Worm (Caenorhabditis elegans) whole organism, L4 larva: ENCODE data around the gene sec-6.
A peak's percentile ranks its signal among the peaks of the same experiment; 100 is the strongest.

ENCODE experiments used
- F26F4.8 ChIP-seq: fragments of 200-800 bp; sonication (Bioruptor generic); conservative IDR thresholded peaks from 2 replicates; pipeline ENCODE4 v1.3.6; 2022; ENCODE audit warnings: missing genetic modification characterization, missing compliant biosample characterization
- F37D6.2 ChIP-seq: sonication (generic microtip); optimal IDR thresholded peaks from 2 replicates; lab custom pipeline; 2016; ENCODE audit warnings: mild to moderate bottlenecking, missing genetic modification characterization, missing compliant biosample characterization
- F44E2.7 ChIP-seq: fragments of 200-800 bp; sonication (Bioruptor generic); IDR thresholded peaks from 2 replicates; pipeline ENCODE4 v2.1.2; 2022; ENCODE audit warnings: missing genetic modification characterization, missing compliant biosample characterization
- T20F7.1 ChIP-seq: fragments of 200-800 bp; sonication (Bioruptor generic); optimal IDR thresholded peaks from 2 replicates; lab custom pipeline; 2018; ENCODE audit warnings: mild to moderate bottlenecking, missing genetic modification characterization, missing compliant biosample characterization
- Y105C5A.15 ChIP-seq: fragments of 200-800 bp; sonication (Bioruptor generic); IDR thresholded peaks from 2 replicates; pipeline ENCODE4 v1.3.6; 2022; ENCODE audit warnings: missing genetic modification characterization, missing compliant biosample characterization
- Y48G9A.11 ChIP-seq: fragments of 200-800 bp; sonication (Bioruptor generic); IDR thresholded peaks from 2 replicates; pipeline ENCODE4 v1.3.6; 2022; ENCODE audit warnings: missing genetic modification reagents, missing genetic modification characterization, missing compliant biosample characterization
- ama-1 ChIP-seq: fragments of 150-350 bp; optimal IDR thresholded peaks from 2 replicates; lab custom pipeline; 2014; ENCODE audit warnings: inconsistent platforms, mixed read lengths
- arid-1 ChIP-seq: fragments of 200-800 bp; sonication (Bioruptor generic); conservative IDR thresholded peaks from 2 replicates; pipeline ENCODE4 v1.3.6; 2022; ENCODE audit warnings: missing genetic modification reagents, missing genetic modification characterization, missing compliant biosample characterization
- ceh-20 ChIP-seq: fragments of 200-800 bp; sonication (Bioruptor generic); IDR thresholded peaks from 2 replicates; pipeline ENCODE4 v1.3.6; 2022; ENCODE audit warnings: missing genetic modification reagents, missing genetic modification characterization, missing compliant biosample characterization
- ceh-28 ChIP-seq: fragments of 150-350 bp; optimal IDR thresholded peaks from 2 replicates; lab custom pipeline; 2014; ENCODE audit warnings: missing biosample characterization, missing genetic modification reagents, missing genetic modification characterization
- ceh-32 ChIP-seq: sonication (generic microtip); optimal IDR thresholded peaks from 2 replicates; lab custom pipeline; 2016; ENCODE audit warnings: mild to moderate bottlenecking, missing genetic modification characterization, missing compliant biosample characterization; ENCODE audit not compliant: poor library complexity
- ceh-44 ChIP-seq: fragments of 200-800 bp; sonication (Bioruptor generic); IDR thresholded peaks from 2 replicates; pipeline ENCODE4 v1.3.6; 2022; ENCODE audit warnings: missing genetic modification reagents, missing genetic modification characterization, missing compliant biosample characterization
- ceh-82 ChIP-seq: sonication (generic microtip); optimal IDR thresholded peaks from 2 replicates; lab custom pipeline; 2017; ENCODE audit warnings: missing biosample characterization, missing genetic modification characterization
- daf-16 ChIP-seq, 3 experiments: sonication (generic microtip); optimal IDR thresholded peaks; 2 replicates each; lab custom pipeline; 2016 to 2017; ENCODE audit warnings: missing genetic modification characterization in 3 of 3, missing genetic modification reagents in 3 of 3, mild to moderate bottlenecking in 2 of 3, missing compliant biosample characterization in 2 of 3, missing biosample characterization in 1 of 3, moderate library complexity in 1 of 3
- daf-19 ChIP-seq: fragments of 200-800 bp; sonication (Bioruptor generic); conservative IDR thresholded peaks from 2 replicates; pipeline ENCODE4 v1.3.6; 2022; ENCODE audit warnings: missing genetic modification characterization, missing compliant biosample characterization
- daf-8 ChIP-seq: fragments of 200-800 bp; sonication (Bioruptor generic); IDR thresholded peaks from 2 replicates; pipeline ENCODE4 v1.3.6; 2022; ENCODE audit warnings: missing genetic modification characterization, missing compliant biosample characterization
- dmd-6 ChIP-seq: fragments of 200-800 bp; sonication (Bioruptor generic); IDR thresholded peaks from 2 replicates; pipeline ENCODE4 v1.3.6; 2022; ENCODE audit warnings: missing genetic modification reagents, missing genetic modification characterization, missing compliant biosample characterization
- dpl-1 ChIP-seq: fragments of 150-350 bp; optimal IDR thresholded peaks from 2 replicates; lab custom pipeline; 2014; ENCODE audit warnings: missing biosample characterization, missing genetic modification reagents, missing genetic modification characterization
- duxl-1 ChIP-seq: sonication (generic microtip); optimal IDR thresholded peaks from 2 replicates; lab custom pipeline; 2016; ENCODE audit warnings: mild to moderate bottlenecking, missing genetic modification characterization, moderate library complexity, missing compliant biosample characterization; ENCODE audit not compliant: poor library complexity
- egl-27 ChIP-seq: sonication (generic microtip); optimal IDR thresholded peaks from 3 replicates; lab custom pipeline; 2017; ENCODE audit warnings: missing biosample characterization, missing genetic modification reagents, missing genetic modification characterization
- fkh-10 ChIP-seq: fragments of 150-350 bp; optimal IDR thresholded peaks from 2 replicates; lab custom pipeline; 2014; ENCODE audit warnings: missing biosample characterization, missing genetic modification reagents, missing genetic modification characterization
- fos-1 ChIP-seq: fragments of 150-350 bp; optimal IDR thresholded peaks from 2 replicates; lab custom pipeline; 2014; ENCODE audit warnings: missing biosample characterization, missing genetic modification characterization
- hif-1 ChIP-seq, 2 experiments: sonication (generic microtip); optimal IDR thresholded peaks; 2 replicates each; lab custom pipeline; 2016 to 2017; ENCODE audit warnings: missing compliant biosample characterization in 2 of 2, missing genetic modification characterization in 2 of 2, missing genetic modification reagents in 2 of 2, missing genotype in 2 of 2, mild to moderate bottlenecking in 1 of 2
- hlh-30 ChIP-seq: sonication (generic microtip); optimal IDR thresholded peaks from 2 replicates; lab custom pipeline; 2017; ENCODE audit warnings: antibody characterized with exemption, mild to moderate bottlenecking, missing genetic modification characterization, missing compliant biosample characterization; ENCODE audit not compliant: insufficient read depth
- lim-7 ChIP-seq: fragments of 200-800 bp; sonication (Bioruptor generic); IDR thresholded peaks from 2 replicates; pipeline ENCODE4 v1.3.6; 2022; ENCODE audit warnings: missing genetic modification characterization, missing compliant biosample characterization
- lin-1 ChIP-seq: fragments of 200-800 bp; sonication (Bioruptor generic); IDR thresholded peaks from 2 replicates; pipeline ENCODE4 v1.3.6; 2022; ENCODE audit warnings: missing genetic modification reagents, missing genetic modification characterization, missing compliant biosample characterization
- lin-13 ChIP-seq: fragments of 150-350 bp; optimal IDR thresholded peaks from 2 replicates; lab custom pipeline; 2014; ENCODE audit warnings: missing biosample characterization, missing genetic modification reagents, missing genetic modification characterization
- lin-38 ChIP-seq: fragments of 200-800 bp; sonication (Bioruptor generic); IDR thresholded peaks from 2 replicates; pipeline ENCODE4 v1.3.6; 2022; ENCODE audit warnings: missing genetic modification reagents, missing genetic modification characterization, missing compliant biosample characterization
- lir-3 ChIP-seq: sonication (generic microtip); optimal IDR thresholded peaks from 2 replicates; lab custom pipeline; 2016; ENCODE audit warnings: mild to moderate bottlenecking, missing genetic modification characterization, missing compliant biosample characterization
- lsy-2 ChIP-seq, 2 experiments: fragments of 150-350 bp in 1 of 2; sonication (generic microtip) in 1 of 2; optimal IDR thresholded peaks; 2 replicates each; lab custom pipeline; 2014 to 2017; ENCODE audit warnings: missing biosample characterization in 2 of 2, missing genetic modification characterization in 2 of 2
- mdl-1 ChIP-seq, 2 experiments: fragments of 150-350 bp in 1 of 2; sonication (generic microtip) in 1 of 2; optimal IDR thresholded peaks; 2 replicates each; lab custom pipeline; 2014 to 2017; ENCODE audit warnings: missing biosample characterization in 2 of 2, missing genetic modification characterization in 2 of 2
- mxl-3 ChIP-seq: fragments of 200-800 bp; sonication (Bioruptor generic); optimal IDR thresholded peaks from 2 replicates; lab custom pipeline; 2018; ENCODE audit warnings: mild to moderate bottlenecking, missing genetic modification characterization, missing compliant biosample characterization
- nhr-11 ChIP-seq: fragments of 150-350 bp; optimal IDR thresholded peaks from 2 replicates; lab custom pipeline; 2014; ENCODE audit warnings: missing biosample characterization, missing genetic modification characterization
- nhr-237 ChIP-seq: sonication (generic microtip); optimal IDR thresholded peaks from 2 replicates; lab custom pipeline; 2017; ENCODE audit warnings: missing biosample characterization, missing genetic modification characterization
- nhr-25 ChIP-seq: sonication (generic microtip); optimal IDR thresholded peaks from 2 replicates; lab custom pipeline; 2017; ENCODE audit warnings: missing genetic modification characterization, mild to moderate bottlenecking, missing compliant biosample characterization, antibody characterized with exemption, moderate library complexity, borderline replicate concordance; ENCODE audit not compliant: insufficient read depth
- nhr-48 ChIP-seq: sonication (generic microtip); optimal IDR thresholded peaks from 2 replicates; lab custom pipeline; 2016; ENCODE audit warnings: mild to moderate bottlenecking, missing genetic modification characterization, missing compliant biosample characterization
- nhr-76 ChIP-seq: fragments of 150-350 bp; optimal IDR thresholded peaks from 2 replicates; lab custom pipeline; 2014; ENCODE audit warnings: missing biosample characterization, missing genetic modification characterization
- pqm-1 ChIP-seq: sonication (generic microtip); optimal IDR thresholded peaks from 2 replicates; lab custom pipeline; 2017; ENCODE audit warnings: missing biosample characterization, missing genetic modification characterization
- rbr-2 ChIP-seq: sonication (generic microtip); optimal IDR thresholded peaks from 2 replicates; lab custom pipeline; 2016; ENCODE audit warnings: missing genotype, missing genetic modification characterization, missing compliant biosample characterization
- sdz-12 ChIP-seq: fragments of 200-800 bp; sonication (Bioruptor generic); optimal IDR thresholded peaks from 2 replicates; lab custom pipeline; 2018; ENCODE audit warnings: mild to moderate bottlenecking, missing genetic modification characterization, missing compliant biosample characterization
- set-16 ChIP-seq: fragments of 200-800 bp; sonication (Bioruptor generic); IDR thresholded peaks from 2 replicates; pipeline ENCODE4 v1.3.6; 2022; ENCODE audit warnings: missing genetic modification reagents, missing genetic modification characterization, missing compliant biosample characterization
- skn-1 ChIP-seq: fragments of 150-350 bp; optimal IDR thresholded peaks from 2 replicates; lab custom pipeline; 2014; ENCODE audit warnings: missing biosample characterization, missing genetic modification characterization
- snpc-4 ChIP-seq: fragments of 150-350 bp; optimal IDR thresholded peaks from 2 replicates; lab custom pipeline; 2014; ENCODE audit warnings: missing biosample characterization, missing genetic modification characterization
- unc-39 ChIP-seq: sonication (generic microtip); optimal IDR thresholded peaks from 2 replicates; lab custom pipeline; 2017; ENCODE audit warnings: missing biosample characterization, missing genetic modification characterization
- vab-7 ChIP-seq: fragments of 200-800 bp; sonication (Bioruptor generic); IDR thresholded peaks from 2 replicates; pipeline ENCODE4 v1.3.6; 2022; ENCODE audit warnings: missing genetic modification reagents, missing genetic modification characterization, missing compliant biosample characterization
- ztf-11 ChIP-seq: fragments of 150-350 bp; optimal IDR thresholded peaks from 2 replicates; lab custom pipeline; 2014; ENCODE audit warnings: missing biosample characterization, missing genetic modification characterization
- ztf-7 ChIP-seq: fragments of 150-350 bp; optimal IDR thresholded peaks from 2 replicates; lab custom pipeline; 2014; ENCODE audit warnings: missing biosample characterization, missing genetic modification characterization

The sec-6 gene

DNA sequence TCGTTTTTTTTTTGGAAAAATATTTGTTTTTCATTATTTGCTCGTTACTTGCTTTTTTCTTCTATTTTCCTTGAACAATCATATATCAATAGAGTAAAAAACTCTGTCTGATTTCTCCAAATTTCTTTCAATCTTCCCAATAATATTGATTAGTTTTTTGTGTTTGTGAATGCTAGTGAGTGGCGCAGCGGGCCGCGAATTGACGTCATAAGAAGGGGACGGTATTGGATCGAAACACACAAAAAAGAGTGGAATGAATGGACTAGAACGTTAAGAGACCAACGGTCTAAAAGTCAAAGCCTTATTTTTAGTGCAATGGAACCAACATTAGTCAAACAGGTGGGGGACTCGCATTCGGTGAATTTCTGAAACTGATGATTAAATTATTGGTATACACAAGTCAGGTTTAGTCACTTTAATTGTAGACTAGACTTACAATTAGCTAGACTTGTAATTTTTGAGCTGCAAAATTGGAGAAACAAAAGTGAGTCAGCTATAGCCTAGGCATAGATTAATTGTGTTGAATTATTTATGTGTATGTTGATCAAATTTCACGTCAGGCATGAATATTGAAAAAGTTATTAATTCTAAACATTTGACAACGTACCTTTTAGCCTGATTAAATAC lies 27.6 kb upstream of the sec-6 start (continued):
- TF ChIP-seq Y48G9A.11 (GFP tag; lab: Robert Waterston, UW) (no peak), lir-3 (tag; lab: Kevin White, UChicago) (no peak), egl-27 (tag; lab: Kevin White, UChicago) (no peak)
- TF ChIP-seq, all 104 proteins: peak for 11

DNA sequence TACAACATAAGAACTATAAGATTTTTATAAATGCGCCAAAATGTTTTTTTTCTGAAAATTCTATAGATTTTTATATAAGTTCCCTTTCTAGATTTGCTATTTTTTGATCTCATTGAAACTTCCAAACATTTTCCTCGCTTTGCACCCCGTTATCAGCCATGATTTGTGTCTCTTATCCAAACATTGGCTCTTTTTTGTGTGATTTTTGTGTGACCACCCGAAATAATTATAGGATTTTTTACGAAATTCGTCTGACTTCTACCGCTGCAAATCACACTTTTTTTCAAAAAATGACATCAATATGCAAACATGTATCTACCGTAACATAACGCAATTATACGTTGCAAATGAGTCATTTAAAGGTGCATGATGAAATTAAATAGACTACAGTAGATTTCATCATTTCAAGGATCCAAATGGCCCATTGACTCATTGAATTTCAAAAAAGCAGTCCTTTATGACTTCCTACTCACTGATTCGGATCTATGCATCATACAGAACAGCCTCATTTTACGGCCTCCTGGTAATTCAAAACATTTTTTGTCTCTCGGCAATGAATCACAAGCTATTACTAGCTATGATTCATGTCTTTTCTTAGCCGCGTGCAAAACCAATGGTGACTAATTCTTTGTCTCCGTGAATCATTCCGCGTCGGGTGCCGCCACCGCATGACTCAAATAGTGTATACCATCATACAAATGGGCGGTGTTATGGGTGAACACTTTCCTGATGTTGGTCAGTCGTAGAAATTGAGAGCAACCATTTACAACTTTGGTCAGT lies 26.8 kb upstream of the sec-6 start:
- TF ChIP-seq F44E2.7 (GFP tag; lab: Robert Waterston, UW), result no peak
- no peak for TF ChIP-seq unc-39 (tag; lab: Kevin White, UChicago)
- no peak for TF ChIP-seq ceh-82 (tag; lab: Kevin White, UChicago)
- TF ChIP-seq ama-1 (lab: Kevin White, UChicago), result no peak
- TF ChIP-seq nhr-25 (tag; lab: Kevin White, UChicago), result no peak
- TF ChIP-seq hlh-30, result peak; percentile 38
- TF ChIP-seq sdz-12 (GFP tag; lab: Kevin White, UChicago), result no peak
- no peak for TF ChIP-seq arid-1 (GFP tag; lab: Robert Waterston, UW)
- no peak for TF ChIP-seq snpc-4
- peak; percentile 44 for TF ChIP-seq fos-1 (tag; lab: Kevin White, UChicago)
- no peak for TF ChIP-seq ceh-28 (tag; lab: Kevin White, UChicago)
- TF ChIP-seq ztf-11 (tag; lab: Kevin White, UChicago), result no peak
- no peak for TF ChIP-seq nhr-76 (tag; lab: Kevin White, UChicago)
- TF ChIP-seq lim-7 (GFP tag; lab: Robert Waterston, UW), result no peak
- no peak for TF ChIP-seq lin-13 (GFP tag; lab: Kevin White, UChicago)
- TF ChIP-seq vab-7 (GFP tag; lab: Robert Waterston, UW), result no peak
- TF ChIP-seq F26F4.8 (GFP tag; lab: Robert Waterston, UW), result no peak
- TF ChIP-seq dpl-1 (GFP tag; lab: Kevin White, UChicago), result no peak
- no peak for TF ChIP-seq egl-27 (tag; lab: Kevin White, UChicago)
- no peak for TF ChIP-seq lsy-2 (tag; optimal IDR thresholded peaks at IDR 0.05; lab: Kevin White, UChicago)
- no peak for TF ChIP-seq mxl-3 (GFP tag; lab: Kevin White, UChicago)
- peak; percentile 7 for TF ChIP-seq duxl-1 (tag; lab: Kevin White, UChicago)
- peak; percentile 35 to 37 for TF ChIP-seq mdl-1 (tag; optimal IDR thresholded peaks at IDR 0.05; lab: Kevin White, UChicago)
- no peak for TF ChIP-seq daf-16 (GFP tag; optimal IDR thresholded peaks at IDR 0.05; lab: Kevin White, UChicago)
- TF ChIP-seq daf-16 (tag; optimal IDR thresholded peaks at IDR 0.05; lab: Kevin White, UChicago), result no peak
- TF ChIP-seq dmd-6 (GFP tag; lab: Robert Waterston, UW), result peak; percentile 64
- TF ChIP-seq lin-1 (GFP tag; lab: Robert Waterston, UW), result no peak
- TF ChIP-seq rbr-2, result no peak
- no peak for TF ChIP-seq nhr-48 (tag; lab: Kevin White, UChicago)
- no peak for TF ChIP-seq T20F7.1 (GFP tag; lab: Kevin White, UChicago)
- TF ChIP-seq ztf-7 (tag; lab: Kevin White, UChicago), result no peak
- no peak for TF ChIP-seq ceh-32
- no peak for TF ChIP-seq daf-19 (GFP tag; lab: Robert Waterston, UW)
- no peak for TF ChIP-seq ceh-44 (GFP tag; lab: Robert Waterston, UW)
- TF ChIP-seq Y105C5A.15 (GFP tag; lab: Robert Waterston, UW), result no peak
- TF ChIP-seq pqm-1, result peak; percentile 76
- TF ChIP-seq daf-8 (GFP tag; lab: Robert Waterston, UW), result no peak
- TF ChIP-seq nhr-11 (tag; lab: Kevin White, UChicago), result no peak
- TF ChIP-seq lin-38 (GFP tag; lab: Robert Waterston, UW), result no peak
- peak in 1 of 2 experiments; percentile 9 for TF ChIP-seq hif-1 (tag; optimal IDR thresholded peaks at IDR 0.05; lab: Kevin White, UChicago)
- TF ChIP-seq nhr-237, result no peak
- no peak for TF ChIP-seq set-16 (GFP tag; lab: Robert Waterston, UW)
- no peak for TF ChIP-seq skn-1 (tag; lab: Kevin White, UChicago)
- TF ChIP-seq ceh-20 (GFP tag; lab: Robert Waterston, UW), result no peak
- no peak for TF ChIP-seq fkh-10
- TF ChIP-seq F37D6.2 (tag; lab: Kevin White, UChicago), result no peak
